Fruit fly (Drosophila melanogaster) Kc167 (cell line): ENCODE measurements around the gene CG14646.

Source experiments
- Myc ChIP-seq: fragments of >200 bp; optimal IDR thresholded peaks from 2 replicates; lab custom pipeline; 2017; ENCODE audit warnings: missing external identifiers
- Sin3A ChIP-seq: fragments of >200 bp; optimal IDR thresholded peaks from 2 replicates; lab custom pipeline; 2018; ENCODE audit warnings: missing external identifiers
- h ChIP-seq: fragments of >200 bp; optimal IDR thresholded peaks from 3 replicates; lab custom pipeline; 2018; ENCODE audit warnings: missing external identifiers
- insv ChIP-seq: fragments of >200 bp; optimal IDR thresholded peaks from 3 replicates; lab custom pipeline; 2018; ENCODE audit warnings: missing external identifiers
- psq ChIP-seq: fragments of >200 bp; optimal IDR thresholded peaks from 2 replicates; lab custom pipeline; 2017; ENCODE audit warnings: missing external identifiers
- ttk ChIP-seq: sonication (Bioruptor generic); optimal IDR thresholded peaks from 2 replicates; lab custom pipeline; 2017; ENCODE audit warnings: missing external identifiers

Gene CG14646

dm6 chr3R:4381079-4381919, 8.9 kb upstream of the CG14646 start, which contains the start of gene Cont:
Gene Cont, plus strand, starts transcription at chr3R:4381306.
- TF ChIP-seq Sin3A (no peak), h (lab: Kevin White, UChicago) (no peak), Myc (no peak), insv (lab: Kevin White, UChicago) (no peak), ttk (lab: Kevin White, UChicago) (no peak), psq (no peak)

dm6 chr3R:4382165-4382564, 8.0 kb upstream of the CG14646 start:
- TF ChIP-seq insv (lab: Kevin White, UChicago) (no peak), psq (no peak), Sin3A (no peak), h (lab: Kevin White, UChicago) (no peak), Myc (no peak), ttk (lab: Kevin White, UChicago) (no peak)

DNA sequence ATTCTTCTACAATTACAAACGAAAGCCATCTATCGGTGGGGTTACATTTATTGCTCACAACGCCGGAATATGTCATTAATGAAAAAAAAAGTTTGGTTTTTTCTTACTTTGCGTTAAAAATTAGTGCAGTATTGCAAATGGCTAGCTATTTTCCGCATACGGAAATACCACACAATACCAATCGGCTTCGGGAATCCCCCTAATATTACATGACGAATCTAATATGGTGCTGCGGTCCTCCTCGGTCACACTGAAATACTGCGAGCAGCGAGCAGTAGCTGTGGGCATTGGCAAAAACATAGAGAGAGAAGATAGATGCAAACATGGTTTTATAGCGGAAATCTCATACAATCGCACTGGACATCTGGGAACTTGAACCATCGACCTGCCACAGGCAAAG, 2.7 kb upstream of the CG14646 start, which contains the start of gene tub:
tub (plus strand) TSS at position 253 of the 400 bp plus-strand sequence.
- TF ChIP-seq h (lab: Kevin White, UChicago) (no peak), ttk (lab: Kevin White, UChicago) (no peak), Sin3A (no peak), Myc (no peak), psq (no peak), insv (lab: Kevin White, UChicago) (no peak)

- no peak for TF ChIP-seq insv (lab: Kevin White, UChicago)
- TF ChIP-seq psq: no peak
- TF ChIP-seq h (lab: Kevin White, UChicago): no peak
Observed at dm6 chr3R:4394117-4394516, 4.0 kb downstream of the CG14646 start, which contains the start of gene CG34112. Gene CG34112, minus strand, starts transcription at chr3R:4394259.

DNA sequence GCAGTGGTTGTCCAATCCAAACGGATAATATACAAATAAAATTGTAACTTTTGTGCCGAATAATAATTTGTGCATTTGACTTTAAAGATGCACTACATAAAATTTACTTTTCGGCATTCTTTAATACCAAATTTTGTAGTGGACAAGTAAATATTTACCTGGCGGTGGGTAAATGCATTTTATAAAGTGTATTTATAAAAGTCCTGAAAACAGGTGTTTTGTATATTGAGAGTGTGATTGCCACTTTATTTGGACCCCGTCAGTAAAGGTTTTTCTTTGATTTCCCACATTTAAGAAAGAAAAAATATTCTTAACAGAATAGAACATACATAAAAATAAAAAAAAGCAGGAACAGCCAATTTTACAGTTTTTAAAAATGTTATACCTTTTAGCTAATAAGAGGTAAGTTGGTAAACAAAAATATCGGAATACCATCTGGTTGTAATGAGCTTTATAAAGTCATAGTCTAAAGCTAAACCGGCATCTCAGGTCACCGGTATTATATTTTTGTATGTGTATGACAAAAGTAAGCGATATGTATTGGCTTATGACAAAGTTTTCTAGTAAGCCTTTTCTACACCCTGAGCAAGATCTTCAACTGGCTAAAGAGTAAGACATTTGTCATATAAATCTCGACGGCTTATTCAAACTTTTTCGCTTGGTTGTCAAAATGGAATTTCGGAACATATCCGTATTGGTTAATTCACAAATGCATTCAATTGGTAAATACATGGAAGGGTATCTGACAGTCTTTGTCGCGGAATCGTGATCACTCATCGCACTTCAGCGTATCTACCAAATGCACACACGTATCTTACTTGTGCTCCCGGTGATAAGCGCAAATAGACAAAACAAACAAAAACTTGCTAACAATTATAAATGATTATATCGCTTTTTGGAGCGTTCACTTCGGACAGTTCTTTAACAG, 4.8 kb downstream of the CG14646 start:
- no peak for TF ChIP-seq psq
- no peak for TF ChIP-seq Myc
- no peak for TF ChIP-seq ttk (lab: Kevin White, UChicago)
- no peak for TF ChIP-seq h (lab: Kevin White, UChicago)
- TF ChIP-seq Sin3A: no peak
- TF ChIP-seq insv (lab: Kevin White, UChicago): no peak

dm6 chr3R:4397403-4398079, 7.4 kb downstream of the CG14646 start, which contains the start of gene CG9855:
Gene CG9855, minus strand, starts transcription at chr3R:4397875.
- TF ChIP-seq ttk (lab: Kevin White, UChicago) (no peak), Sin3A (no peak), insv (lab: Kevin White, UChicago) (no peak), psq (no peak), Myc (no peak), h (lab: Kevin White, UChicago) (no peak)

dm6 chr3R:4399810-4400496, 9.8 kb downstream of the CG14646 start:
- TF ChIP-seq h (lab: Kevin White, UChicago) (no peak), psq (no peak), Myc (no peak), insv (lab: Kevin White, UChicago) (no peak), Sin3A (no peak), ttk (lab: Kevin White, UChicago) (no peak)

DNA sequence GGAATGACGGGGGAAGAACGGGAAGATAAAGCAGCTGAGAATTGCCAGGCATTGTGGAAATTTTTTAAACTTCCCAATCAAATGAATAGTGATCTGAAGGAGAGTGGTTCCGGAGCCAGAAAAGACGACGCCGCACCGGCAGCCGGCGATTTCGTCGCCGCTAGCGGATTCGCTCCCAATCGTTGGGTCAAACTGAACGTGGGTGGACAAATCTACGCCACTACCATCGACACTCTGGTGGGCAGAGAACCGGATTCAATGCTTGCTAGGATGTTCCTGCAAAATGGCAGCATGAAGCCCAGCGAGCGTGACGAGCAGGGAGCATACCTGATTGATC, 10.3 kb downstream of the CG14646 start, which contains the start of gene CG14647:
CG14647 (plus strand) TSS at position 14 of the 337 bp plus-strand sequence.
- TF ChIP-seq Sin3A: no peak
- no peak for TF ChIP-seq ttk (lab: Kevin White, UChicago)
- no peak for TF ChIP-seq h (lab: Kevin White, UChicago)
- TF ChIP-seq Myc: no peak
- no peak for TF ChIP-seq insv (lab: Kevin White, UChicago)
- TF ChIP-seq psq: no peak

DNA sequence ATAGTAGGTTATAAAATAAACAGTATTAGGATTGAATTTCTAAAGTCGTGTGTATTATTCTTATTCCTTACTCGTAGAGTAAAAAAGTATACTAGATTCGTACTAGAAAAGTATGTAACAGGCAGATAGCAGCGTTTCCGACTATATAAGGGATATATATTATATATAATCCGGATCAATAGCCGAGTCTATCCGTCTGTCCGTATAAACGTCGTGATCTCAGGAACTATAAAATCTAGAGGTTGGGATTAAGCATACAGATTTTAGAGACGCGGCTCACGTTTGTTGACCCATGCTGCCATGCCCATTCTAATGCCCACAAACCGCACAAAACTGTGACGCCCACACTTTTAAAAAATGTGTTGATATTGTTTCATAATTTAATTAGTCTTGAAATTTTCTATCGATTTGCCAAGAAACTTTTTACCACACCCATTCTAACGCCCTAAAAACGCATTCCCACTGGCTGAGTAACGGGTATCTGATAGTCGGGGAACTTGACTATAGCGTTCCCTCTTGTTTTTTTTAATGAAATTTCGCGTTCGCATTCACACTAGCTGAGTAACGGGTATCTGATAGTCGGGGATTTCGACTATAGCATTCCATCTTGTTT, 11.9 kb downstream of the CG14646 start, which contains the start of gene CG9853:
CG9853 (minus strand) TSS at position 51 of the 613 bp plus-strand sequence.
- TF ChIP-seq psq: no peak
- no peak for TF ChIP-seq Sin3A
- TF ChIP-seq ttk (lab: Kevin White, UChicago): no peak
- no peak for TF ChIP-seq Myc
- TF ChIP-seq insv (lab: Kevin White, UChicago): no peak
- no peak for TF ChIP-seq h (lab: Kevin White, UChicago)

- no peak for TF ChIP-seq psq
- no peak for TF ChIP-seq insv (lab: Kevin White, UChicago)
- TF ChIP-seq ttk (lab: Kevin White, UChicago): no peak
- TF ChIP-seq h (lab: Kevin White, UChicago): no peak
- no peak for TF ChIP-seq Sin3A
- TF ChIP-seq Myc: no peak
Observed at dm6 chr3R:4402884-4403705, 12.9 kb downstream of the CG14646 start, which contains the start of gene lost. Gene lost, plus strand, starts transcription at chr3R:4403076.
